Fruit fly (Drosophila melanogaster) whole organism, prepupa: Measurements from ENCODE around the gene CG13833.

Experiments used
- Eip78C ChIP-seq: fragments of 200-800 bp; sonication (Bioruptor generic); peaks from one replicate; lab custom pipeline; 2016; ENCODE audit warnings: missing biosample characterization, missing genetic modification characterization
- fkh ChIP-seq: fragments of 200-800 bp; sonication (Bioruptor generic); optimal IDR thresholded peaks from 3 replicates; lab custom pipeline; 2017; ENCODE audit warnings: missing biosample characterization, mild to moderate bottlenecking, missing genetic modification characterization, moderate library complexity

DNA sequence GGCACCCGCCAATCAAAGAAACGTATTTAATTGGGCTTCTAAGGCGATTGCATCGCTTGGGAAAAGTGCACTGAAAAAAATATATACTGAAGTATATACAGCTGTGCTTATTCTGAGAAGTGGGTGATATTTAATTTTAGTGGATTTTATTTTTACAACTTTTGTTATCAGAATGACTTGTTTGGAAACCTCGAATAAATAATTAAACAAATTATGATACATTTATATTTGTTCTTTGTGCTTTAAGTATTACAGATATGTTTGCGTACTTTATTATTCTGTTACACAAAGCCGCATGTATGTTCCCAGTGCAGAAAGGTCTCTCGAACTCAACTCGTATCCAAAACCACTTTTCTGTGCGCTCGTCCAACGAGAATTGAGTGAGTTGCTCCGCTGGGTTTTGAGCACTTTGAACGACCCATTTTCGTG lies 13.3 kb upstream of the CG13833 start:
- peak; percentile 98 for TF ChIP-seq Eip78C (GFP tag; lab: Kevin White, UChicago)
- TF ChIP-seq fkh (GFP tag; lab: Kevin White, UChicago), result peak; percentile 67
